Worm (Caenorhabditis elegans): Measurements from ENCODE around the gene F33G12.6.

F33G12.6 gene

DNA sequence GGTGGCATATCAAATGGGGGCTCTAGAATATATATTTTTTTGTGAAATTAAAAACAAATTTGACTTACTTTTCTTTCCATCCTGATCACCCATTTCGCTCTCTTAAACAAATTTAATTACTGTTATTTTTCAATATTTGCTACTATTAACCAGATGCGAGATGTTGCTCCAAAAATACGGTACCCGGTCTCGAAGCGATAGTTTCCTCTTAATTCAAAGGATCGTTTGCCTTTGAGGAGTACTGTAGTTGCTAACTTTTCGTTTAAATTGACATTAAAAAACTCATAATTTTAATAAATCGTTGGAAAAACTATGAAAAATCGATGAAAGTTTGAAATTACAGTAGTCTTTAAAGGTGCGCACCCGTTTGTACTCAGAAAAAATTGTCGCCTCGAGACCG, 33.6 kb downstream of the F33G12.6 start, which contains the start of gene C04G6.4:
Gene C04G6.4, minus strand, starts transcription at position 101 of the 400 bp plus-strand sequence.
- TF ChIP-seq nhr-237 (tag; optimal IDR thresholded peaks at IDR 0.05): no peak
- no peak for TF ChIP-seq nhr-28 (tag; optimal IDR thresholded peaks at IDR 0.05)
- TF ChIP-seq bed-3 (GFP tag; optimal IDR thresholded peaks at IDR 0.05): no peak
- no peak for TF ChIP-seq unc-62 (GFP tag; optimal IDR thresholded peaks at IDR 0.05)
- TF ChIP-seq snpc-4 (tag; optimal IDR thresholded peaks at IDR 0.05): no peak
- TF ChIP-seq unc-39 (tag; optimal IDR thresholded peaks at IDR 0.05): no peak
- TF ChIP-seq ham-2 (GFP tag; optimal IDR thresholded peaks at IDR 0.05): no peak
- TF ChIP-seq cnd-1 (tag; optimal IDR thresholded peaks at IDR 0.05): no peak
- no peak for TF ChIP-seq nhr-12 (tag; optimal IDR thresholded peaks at IDR 0.05)
- no peak for TF ChIP-seq hlh-1 (tag; optimal IDR thresholded peaks at IDR 0.05)
- no peak for TF ChIP-seq elt-3 (tag; optimal IDR thresholded peaks at IDR 0.05)
- TF ChIP-seq nhr-76 (tag; optimal IDR thresholded peaks at IDR 0.05): no peak
- TF ChIP-seq ceh-39 (tag; optimal IDR thresholded peaks at IDR 0.05): no peak
- no peak for TF ChIP-seq drap-1 (GFP tag; optimal IDR thresholded peaks at IDR 0.05)

DNA sequence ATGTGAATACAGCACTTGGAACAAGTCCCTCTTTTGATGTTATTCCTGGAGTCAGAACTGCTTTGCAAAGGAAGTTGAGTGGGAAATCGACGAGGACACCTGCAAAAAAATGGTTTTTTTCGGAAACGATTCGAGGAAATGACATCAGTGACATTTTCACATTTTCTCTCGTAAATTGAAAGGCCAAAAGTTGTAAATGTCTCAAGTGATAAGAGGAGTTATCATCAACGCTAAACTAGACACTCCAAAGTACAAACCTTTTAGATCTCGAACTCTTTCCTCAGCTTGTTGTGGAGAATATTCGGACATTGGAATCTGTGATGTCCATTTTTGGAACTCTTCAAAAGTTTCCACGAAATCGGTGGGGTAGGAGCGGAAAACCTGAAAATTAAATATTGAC, 34.5 kb downstream of the F33G12.6 start:
- TF ChIP-seq blmp-1 (tag; optimal IDR thresholded peaks at IDR 0.05) (no peak), ham-2 (GFP tag; optimal IDR thresholded peaks at IDR 0.05) (no peak), mab-5 (tag; optimal IDR thresholded peaks at IDR 0.05) (no peak)

DNA sequence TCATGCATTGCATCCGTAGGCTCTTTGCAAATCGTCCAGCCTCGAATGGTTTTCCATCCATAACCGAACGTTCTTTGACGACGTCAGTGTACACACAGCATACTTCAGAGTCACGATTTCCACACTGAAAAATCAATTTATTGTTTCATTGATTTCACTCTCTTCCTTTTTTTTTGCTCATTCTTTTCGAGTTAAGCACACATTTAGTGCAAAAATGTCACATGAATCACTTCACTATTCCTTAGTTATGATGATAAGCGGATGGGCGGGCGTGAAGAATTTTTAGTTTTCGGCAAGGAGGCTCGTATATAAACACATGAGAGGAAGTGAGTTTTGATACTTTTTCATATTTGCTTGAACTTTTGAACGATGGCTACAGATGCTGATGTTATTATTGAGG, 35.7 kb downstream of the F33G12.6 start, which contains the start of gene txt-9:
Gene txt-9, plus strand, starts transcription at position 336 of the 400 bp plus-strand sequence.
- TF ChIP-seq tbx-8 (GFP tag; optimal IDR thresholded peaks at IDR 0.05): no peak
- TF ChIP-seq nhr-2 (tag; optimal IDR thresholded peaks at IDR 0.05): no peak
- no peak for TF ChIP-seq blmp-1 (tag; optimal IDR thresholded peaks at IDR 0.05)
- TF ChIP-seq M03D4.4 (tag; optimal IDR thresholded peaks at IDR 0.05): no peak
- no peak for TF ChIP-seq drap-1 (GFP tag; optimal IDR thresholded peaks at IDR 0.05)
- TF ChIP-seq lin-32 (GFP tag; optimal IDR thresholded peaks at IDR 0.05): no peak

DNA sequence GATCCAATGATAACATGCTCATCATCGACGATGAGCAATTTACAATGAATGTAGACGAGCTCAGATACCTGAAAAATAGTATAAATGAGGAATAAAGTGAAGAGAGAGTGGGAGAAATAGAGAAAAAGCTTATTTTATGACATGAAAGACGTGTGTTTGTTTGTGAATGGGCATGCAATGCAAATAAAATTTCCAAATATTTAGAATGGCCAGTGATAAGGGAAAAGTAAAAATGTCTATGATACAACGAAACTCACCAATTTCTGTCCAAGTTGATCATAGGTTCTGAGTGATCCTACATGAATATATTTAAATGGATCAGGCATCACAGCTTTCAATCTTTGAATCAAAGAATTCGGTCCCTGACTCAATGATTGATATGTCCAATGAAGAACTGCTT, 36.4 kb downstream of the F33G12.6 start:
- TF ChIP-seq drap-1 (GFP tag; optimal IDR thresholded peaks at IDR 0.05) (no peak), tbx-8 (GFP tag; optimal IDR thresholded peaks at IDR 0.05) (no peak), flh-1 (GFP tag; optimal IDR thresholded peaks at IDR 0.05) (no peak), zip-8 (tag; optimal IDR thresholded peaks at IDR 0.05) (no peak), unc-120 (tag; optimal IDR thresholded peaks at IDR 0.05; ENCODE audit: poor library complexity, severe bottlenecking) (no peak), elt-1 (tag; optimal IDR thresholded peaks at IDR 0.05; ENCODE audit: borderline replicate concordance, insufficient read depth) (no peak), mls-2 (tag; optimal IDR thresholded peaks at IDR 0.05) (no peak), nhr-28 (tag; optimal IDR thresholded peaks at IDR 0.05) (no peak), M03D4.4 (tag; optimal IDR thresholded peaks at IDR 0.05) (no peak), sptf-1 (tag; optimal IDR thresholded peaks at IDR 0.05) (no peak), ztf-11 (tag; optimal IDR thresholded peaks at IDR 0.05) (no peak), mab-5 (tag; optimal IDR thresholded peaks at IDR 0.05) (no peak), unc-39 (tag; optimal IDR thresholded peaks at IDR 0.05) (no peak), sem-2 (GFP tag; optimal IDR thresholded peaks at IDR 0.05) (no peak), nhr-12 (tag; optimal IDR thresholded peaks at IDR 0.05) (no peak), elt-3 (tag; optimal IDR thresholded peaks at IDR 0.05) (no peak), mep-1 (tag; optimal IDR thresholded peaks at IDR 0.05) (no peak), nhr-2 (tag; optimal IDR thresholded peaks at IDR 0.05) (no peak), lin-32 (GFP tag; optimal IDR thresholded peaks at IDR 0.05) (no peak), ceh-83 (GFP tag; optimal IDR thresholded peaks at IDR 0.05) (no peak)

DNA sequence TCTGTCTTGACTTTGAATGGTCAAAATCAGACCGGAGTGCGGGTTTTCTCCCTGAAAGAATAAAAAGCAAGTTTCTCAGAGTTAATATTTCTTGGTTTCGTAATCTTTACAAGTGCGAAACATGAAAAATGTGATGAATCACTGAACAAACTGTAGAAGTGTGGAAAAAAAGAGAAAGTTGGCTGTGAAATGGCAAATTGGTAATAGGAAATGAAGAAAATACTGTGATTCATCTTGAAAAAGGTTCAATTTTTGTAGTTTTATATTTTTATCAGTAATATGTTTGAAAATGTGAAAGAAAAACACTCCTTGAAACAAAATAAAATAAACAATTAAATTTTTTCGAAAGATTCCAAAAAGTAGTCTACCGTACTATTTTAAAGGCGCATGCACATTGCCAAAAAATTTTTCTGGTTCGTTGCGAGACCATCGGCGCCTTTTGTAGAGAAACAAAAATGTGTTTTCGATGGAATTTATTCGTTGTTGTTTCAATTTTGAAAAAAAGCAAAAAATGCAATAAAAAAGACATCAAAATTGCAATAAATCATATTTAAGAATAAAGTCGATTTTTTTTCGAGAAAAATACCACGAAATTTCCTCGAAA, 42.0 kb downstream of the F33G12.6 start, which contains the start of gene pld-1:
Gene pld-1, minus strand, starts transcription at position 51 of the 604 bp plus-strand sequence.
- TF ChIP-seq cnd-1 (tag; optimal IDR thresholded peaks at IDR 0.05) (no peak), tbx-8 (GFP tag; optimal IDR thresholded peaks at IDR 0.05) (no peak), ceh-43 (GFP tag; optimal IDR thresholded peaks at IDR 0.05) (no peak), mep-1 (tag; optimal IDR thresholded peaks at IDR 0.05) (no peak), elt-3 (tag; optimal IDR thresholded peaks at IDR 0.05) (no peak), bed-3 (GFP tag; optimal IDR thresholded peaks at IDR 0.05) (no peak), nhr-28 (tag; optimal IDR thresholded peaks at IDR 0.05) (no peak)
